Fruit fly (Drosophila melanogaster) whole organism, wandering third instar larva: ENCODE results near the gene lilli.
A peak's percentile ranks its signal among the peaks of the same experiment; 100 is the strongest.

Source experiments
- Abd-B ChIP-seq: fragments of >200 bp; optimal IDR thresholded peaks from 2 replicates; lab custom pipeline; 2017; ENCODE audit warnings: missing biosample characterization, missing genetic modification characterization
- CG32264 ChIP-seq: fragments of 200-800 bp; sonication (Bioruptor generic); optimal IDR thresholded peaks from 2 replicates; lab custom pipeline; 2016; ENCODE audit warnings: missing biosample characterization, missing genetic modification characterization
- CG9705 ChIP-seq: fragments of 200-800 bp; sonication (Bioruptor generic); optimal IDR thresholded peaks from 2 replicates; lab custom pipeline; 2018; ENCODE audit warnings: missing biosample characterization, mild to moderate bottlenecking, missing genetic modification characterization
- CrebA ChIP-seq: fragments of 200-800 bp; sonication (Bioruptor generic); optimal IDR thresholded peaks from 2 replicates; lab custom pipeline; 2016; ENCODE audit warnings: missing biosample characterization, mild to moderate bottlenecking, missing genetic modification characterization, borderline replicate concordance
- Dfd ChIP-seq: fragments of >200 bp; optimal IDR thresholded peaks from 2 replicates; lab custom pipeline; 2017; ENCODE audit warnings: missing biosample characterization, missing genetic modification characterization
- Dif ChIP-seq: fragments of 200-275, 200-300 bp; sonication (Bioruptor generic); optimal IDR thresholded peaks from 2 replicates; lab custom pipeline; 2018; ENCODE audit warnings: missing biosample characterization, missing genetic modification characterization; ENCODE audit not compliant: partially characterized antibody
- GATAd ChIP-seq: sonication (Bioruptor generic); optimal IDR thresholded peaks from 2 replicates; lab custom pipeline; 2016; ENCODE audit warnings: missing biosample characterization, missing genetic modification characterization
- HLH106 ChIP-seq: fragments of 200-800 bp; optimal IDR thresholded peaks from 3 replicates; lab custom pipeline; 2019; ENCODE audit warnings: missing biosample characterization, mild to moderate bottlenecking, missing genetic modification characterization, moderate library complexity
- Hnf4 ChIP-seq: fragments of 200-800 bp; sonication (Bioruptor generic); optimal IDR thresholded peaks from 2 replicates; lab custom pipeline; 2016; ENCODE audit warnings: missing biosample characterization, mild to moderate bottlenecking, missing genetic modification characterization
- Hr78 ChIP-seq: fragments of >200 bp; optimal IDR thresholded peaks from 2 replicates; lab custom pipeline; 2017; ENCODE audit warnings: missing biosample characterization, missing genetic modification characterization
- Hr83 ChIP-seq: fragments of 200-300 bp; sonication (Bioruptor generic); optimal IDR thresholded peaks from 2 replicates; lab custom pipeline; 2016; ENCODE audit warnings: missing biosample characterization, mild to moderate bottlenecking, missing genetic modification characterization, moderate library complexity; ENCODE audit not compliant: poor library complexity, severe bottlenecking
- Jra ChIP-seq: sonication (Bioruptor generic); optimal IDR thresholded peaks from 2 replicates; lab custom pipeline; 2016; ENCODE audit warnings: missing biosample characterization, missing genetic modification characterization
- Myc ChIP-seq: fragments of >200 bp; optimal IDR thresholded peaks from 2 replicates; lab custom pipeline; 2017
- OdsH ChIP-seq: fragments of 200-800 bp; sonication (Bioruptor generic); optimal IDR thresholded peaks from 2 replicates; lab custom pipeline; 2016; ENCODE audit warnings: missing biosample characterization, mild to moderate bottlenecking, missing genetic modification characterization
- Rel ChIP-seq, 2 experiments: fragments of 200-800 bp; sonication (Bioruptor generic) in 1 of 2; optimal IDR thresholded peaks; 2 replicates in 1 of 2; 3 replicates in 1 of 2; lab custom pipeline; 2016 to 2019; ENCODE audit warnings: mild to moderate bottlenecking in 2 of 2, missing biosample characterization in 2 of 2, missing genetic modification characterization in 2 of 2, moderate library complexity in 1 of 2
- Sp1 ChIP-seq: fragments of 200-800 bp; sonication (Bioruptor generic); optimal IDR thresholded peaks from 3 replicates; lab custom pipeline; 2019; ENCODE audit warnings: missing biosample characterization, mild to moderate bottlenecking, missing genetic modification characterization, moderate library complexity
- Vsx2 ChIP-seq: fragments of 200-300, 225-300 bp; sonication (Bioruptor generic); optimal IDR thresholded peaks from 2 replicates; lab custom pipeline; 2018; ENCODE audit warnings: missing biosample characterization, missing genetic modification characterization; ENCODE audit not compliant: partially characterized antibody
- br ChIP-seq: fragments of 200-800 bp; sonication (Bioruptor generic); optimal IDR thresholded peaks from 2 replicates; lab custom pipeline; 2016; ENCODE audit warnings: missing biosample characterization, missing genetic modification characterization
- brk ChIP-seq: fragments of 200-800 bp; sonication (Bioruptor generic); optimal IDR thresholded peaks from 2 replicates; lab custom pipeline; 2016; ENCODE audit warnings: missing biosample characterization, mild to moderate bottlenecking, missing genetic modification characterization
- dl ChIP-seq, 2 experiments: fragments of 175-275, 200-275 bp in 1 of 2; fragments of 200-275 bp in 1 of 2; sonication (Bioruptor generic); optimal IDR thresholded peaks; lab custom pipeline; 2018; ENCODE audit warnings: mild to moderate bottlenecking in 2 of 2, missing biosample characterization in 2 of 2, missing genetic modification characterization in 2 of 2, moderate library complexity in 2 of 2; ENCODE audit not compliant: partially characterized antibody in 2 of 2, insufficient read depth in 1 of 2
- dmrt93B ChIP-seq: fragments of 200-800 bp; sonication (Bioruptor generic); optimal IDR thresholded peaks from 2 replicates; lab custom pipeline; 2018; ENCODE audit warnings: missing biosample characterization, mild to moderate bottlenecking, missing genetic modification characterization
- foxo ChIP-seq, 2 experiments: fragments of 200-800 bp; sonication (Bioruptor generic); optimal IDR thresholded peaks; 2 replicates in 1 of 2; 3 replicates in 1 of 2; lab custom pipeline; 2016 to 2017; ENCODE audit warnings: missing biosample characterization in 2 of 2, missing genetic modification characterization in 2 of 2
- fru ChIP-seq: fragments of 200-800 bp; sonication (Bioruptor generic); optimal IDR thresholded peaks from 3 replicates; lab custom pipeline; 2016; ENCODE audit warnings: missing biosample characterization, mild to moderate bottlenecking, missing genetic modification characterization
- h ChIP-seq: fragments of 200-800 bp; sonication (Bioruptor generic); optimal IDR thresholded peaks from 3 replicates; lab custom pipeline; 2016; ENCODE audit warnings: missing biosample characterization, mild to moderate bottlenecking, missing genetic modification characterization
- lola ChIP-seq: fragments of >200 bp; optimal IDR thresholded peaks from 2 replicates; lab custom pipeline; 2017; ENCODE audit warnings: missing biosample characterization, missing genetic modification characterization
- pan ChIP-seq: fragments of >200 bp; optimal IDR thresholded peaks from 2 replicates; lab custom pipeline; 2017
- psq ChIP-seq: fragments of 200-800 bp; sonication (Bioruptor generic); optimal IDR thresholded peaks from 3 replicates; lab custom pipeline; 2017; ENCODE audit warnings: missing biosample characterization, mild to moderate bottlenecking, missing genetic modification characterization, moderate library complexity
- rgr ChIP-seq: fragments of 200-800 bp; sonication (Bioruptor generic); optimal IDR thresholded peaks from 3 replicates; lab custom pipeline; 2016; ENCODE audit warnings: missing biosample characterization, mild to moderate bottlenecking, missing genetic modification characterization
- sage ChIP-seq: fragments of 200-800 bp; sonication (Bioruptor generic); optimal IDR thresholded peaks from 2 replicates; lab custom pipeline; 2016; ENCODE audit warnings: missing biosample characterization, mild to moderate bottlenecking, missing genetic modification characterization
- sv ChIP-seq: fragments of 200-800 bp; sonication (Bioruptor generic); optimal IDR thresholded peaks from 3 replicates; lab custom pipeline; 2016; ENCODE audit warnings: missing biosample characterization, missing genetic modification characterization
- tai ChIP-seq: sonication (Bioruptor generic); optimal IDR thresholded peaks from 2 replicates; lab custom pipeline; 2016; ENCODE audit warnings: missing biosample characterization, missing genetic modification characterization
- usp ChIP-seq: fragments of >200 bp; optimal IDR thresholded peaks from 2 replicates; lab custom pipeline; 2017; ENCODE audit warnings: missing biosample characterization, missing genetic modification characterization
- woc ChIP-seq: sonication (Bioruptor generic); optimal IDR thresholded peaks from 2 replicates; lab custom pipeline; 2016; ENCODE audit warnings: missing biosample characterization, mild to moderate bottlenecking, missing genetic modification characterization

lilli gene

DNA sequence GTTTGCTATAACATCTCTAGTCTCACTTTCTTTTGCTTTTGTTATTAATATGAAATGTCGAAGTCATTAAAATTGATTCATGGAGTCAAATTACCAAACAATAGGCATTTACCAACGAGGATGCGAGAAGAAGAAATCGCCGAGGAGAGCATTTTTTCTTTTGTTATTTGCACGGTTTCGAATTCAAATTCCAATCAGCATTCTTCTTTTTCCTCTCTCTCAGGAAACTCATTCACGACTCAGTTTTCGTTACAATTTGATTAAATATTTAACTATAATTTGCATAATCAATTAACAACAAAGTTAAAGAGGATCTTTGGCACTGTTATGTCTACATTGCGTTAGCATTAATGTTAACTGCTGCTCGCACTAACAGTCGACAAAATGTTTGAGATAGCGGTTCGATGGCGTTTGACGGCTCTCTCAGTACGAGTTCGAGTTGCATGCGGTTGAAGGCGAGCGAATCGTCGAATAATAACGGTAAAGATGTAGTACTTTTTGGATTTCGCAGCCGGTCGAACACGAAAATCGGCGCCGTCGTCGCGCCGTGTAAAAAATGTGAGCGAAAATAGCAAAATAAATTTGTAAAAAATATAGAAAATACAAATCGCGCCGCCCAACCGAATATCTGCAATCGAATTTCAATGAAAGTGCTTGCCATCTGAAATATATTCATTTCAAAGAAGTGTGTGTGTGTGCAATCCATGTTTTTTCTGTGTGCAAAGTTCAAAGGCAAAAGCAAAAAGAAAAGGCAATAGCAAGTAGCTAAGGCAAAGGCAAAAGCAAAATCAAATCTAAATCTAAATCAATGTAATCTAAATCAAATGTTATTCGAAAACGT lies 2.3 kb downstream of the lilli start:
- TF ChIP-seq rgr (GFP tag; lab: Kevin White, UChicago): peak; percentile 12
- TF ChIP-seq usp: no peak
- TF ChIP-seq Vsx2 (GFP tag; lab: Kevin White, UChicago): no peak
- TF ChIP-seq woc (GFP tag; lab: Kevin White, UChicago): no peak
- TF ChIP-seq brk (GFP tag; lab: Kevin White, UChicago): no peak
- peak; percentile 75 for TF ChIP-seq sage (GFP tag; lab: Kevin White, UChicago)
- no peak for TF ChIP-seq tai
- TF ChIP-seq Abd-B: no peak
- TF ChIP-seq Hr78 (GFP tag; lab: Kevin White, UChicago): no peak

DNA sequence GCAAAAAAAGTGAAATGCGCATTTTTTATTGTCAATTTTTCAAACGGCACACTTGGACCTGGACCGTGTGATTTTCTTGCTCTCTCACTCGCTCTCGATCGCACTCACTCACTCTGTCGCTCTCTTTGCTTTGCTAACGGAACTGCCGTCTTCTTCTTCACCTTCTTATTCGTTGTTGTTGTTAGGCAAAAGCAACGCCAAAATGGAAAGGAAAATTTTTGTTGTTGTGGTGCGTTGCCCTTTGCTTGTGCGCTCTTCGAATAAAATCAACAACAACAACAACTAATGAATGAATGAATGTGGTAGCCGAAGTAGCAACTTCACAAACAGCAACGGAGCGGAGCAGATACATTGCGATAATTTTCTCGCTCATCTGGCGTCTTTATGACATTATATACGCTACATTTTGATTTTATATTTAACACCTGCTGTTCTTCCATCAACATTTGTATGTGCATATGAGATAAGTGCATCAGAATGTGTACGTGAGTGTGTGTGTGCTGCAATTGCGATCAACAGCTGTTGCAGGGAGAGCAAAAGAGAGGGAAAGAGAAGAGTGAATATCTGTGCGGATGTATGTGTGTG lies 3.2 kb downstream of the lilli start:
- TF ChIP-seq Hnf4 (GFP tag; lab: Kevin White, UChicago): no peak
- peak; percentile 63 for TF ChIP-seq Rel (GFP tag; optimal IDR thresholded peaks at IDR 0.05; lab: Kevin White, UChicago)
- peak; percentile 39 for TF ChIP-seq Rel (tag; optimal IDR thresholded peaks at IDR 0.05; lab: Kevin White, UChicago)
- no peak for TF ChIP-seq Myc (lab: Kevin White, UChicago)
- TF ChIP-seq usp: no peak
- TF ChIP-seq brk (GFP tag; lab: Kevin White, UChicago): no peak
- no peak for TF ChIP-seq br (GFP tag; lab: Kevin White, UChicago)
- TF ChIP-seq CG32264 (GFP tag; lab: Kevin White, UChicago): no peak
- no peak for TF ChIP-seq Vsx2 (GFP tag; lab: Kevin White, UChicago)
- TF ChIP-seq OdsH (GFP tag; lab: Kevin White, UChicago): no peak
- TF ChIP-seq Dif: peak; percentile 71
- TF ChIP-seq GATAd: no peak
- no peak for TF ChIP-seq sage (GFP tag; lab: Kevin White, UChicago)
- TF ChIP-seq foxo (GFP tag; optimal IDR thresholded peaks at IDR 0.05; lab: Kevin White, UChicago): no peak
- TF ChIP-seq CrebA (GFP tag; lab: Kevin White, UChicago): no peak
- no peak for TF ChIP-seq Hr78 (GFP tag; lab: Kevin White, UChicago)
- TF ChIP-seq h: peak; percentile 5
- TF ChIP-seq HLH106 (tag; lab: Kevin White, UChicago): no peak
- TF ChIP-seq psq (GFP tag; lab: Kevin White, UChicago): peak; percentile 85
- TF ChIP-seq Sp1 (GFP tag; lab: Kevin White, UChicago): no peak
- TF ChIP-seq CG9705 (GFP tag; lab: Kevin White, UChicago): no peak
- peak; percentile 15 for TF ChIP-seq rgr (GFP tag; lab: Kevin White, UChicago)
- TF ChIP-seq dl (GFP tag; optimal IDR thresholded peaks at IDR 0.05; lab: Kevin White, UChicago; ENCODE audit: insufficient read depth in 1 of 2, partially characterized antibody in 2 of 2): peak; percentile 21 to 76
- TF ChIP-seq Hr83 (GFP tag; lab: Kevin White, UChicago): no peak
- no peak for TF ChIP-seq dmrt93B (GFP tag; lab: Kevin White, UChicago)
- TF ChIP-seq Abd-B: no peak
- TF ChIP-seq lola (GFP tag; lab: Kevin White, UChicago): no peak
- no peak for TF ChIP-seq pan
- no peak for TF ChIP-seq tai
- no peak for TF ChIP-seq Dfd (GFP tag; lab: Kevin White, UChicago)
- TF ChIP-seq woc (GFP tag; lab: Kevin White, UChicago): no peak
- no peak for TF ChIP-seq Jra (GFP tag; lab: Kevin White, UChicago)
- TF ChIP-seq fru (GFP tag; lab: Kevin White, UChicago): no peak
- no peak for TF ChIP-seq sv (GFP tag; lab: Kevin White, UChicago)

DNA sequence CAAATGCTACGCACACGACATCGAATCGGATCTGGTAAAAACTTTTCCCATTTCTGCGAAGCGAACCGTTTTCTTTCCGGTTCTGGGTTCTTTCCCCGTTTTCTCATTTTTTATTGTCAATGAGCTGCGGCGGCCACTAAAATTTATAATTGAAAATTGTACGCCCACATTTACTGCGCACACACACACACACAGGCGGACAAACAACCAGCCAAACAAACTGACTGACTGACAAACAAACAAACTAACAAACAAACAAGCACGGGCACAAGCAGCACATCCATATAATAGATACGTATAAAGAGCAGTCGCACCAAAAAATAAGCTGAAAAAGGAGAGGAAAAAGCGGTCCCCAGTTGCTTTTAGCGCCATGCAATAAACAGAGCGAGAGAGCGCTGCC lies 5.5 kb downstream of the lilli start:
- TF ChIP-seq Dfd (GFP tag; lab: Kevin White, UChicago): peak; percentile 3
- no peak for TF ChIP-seq h
